Fruit fly (Drosophila melanogaster): Measurements from ENCODE around the gene CG14052.

CG14052 gene

DNA sequence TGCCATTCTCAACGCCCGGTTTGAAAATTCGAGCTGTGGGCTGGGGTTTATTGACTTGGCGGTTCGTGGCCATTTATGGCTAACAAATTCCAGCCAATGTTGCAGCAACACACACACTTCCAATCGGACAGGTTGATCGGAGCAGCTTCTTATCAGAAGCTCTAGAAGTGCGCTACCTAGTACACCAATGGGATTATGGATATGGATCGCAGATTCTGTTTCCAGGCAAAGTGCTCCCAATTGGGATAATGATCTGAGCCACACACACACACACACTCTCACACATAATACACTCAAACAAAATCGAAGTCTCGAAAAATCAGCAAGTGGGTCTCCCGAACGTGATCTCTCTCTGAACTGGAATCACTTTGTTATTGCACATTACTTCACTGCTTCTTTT is 2.0 kb upstream of the CG14052 start:
- TF ChIP-seq CG4496 (GFP tag; IDR thresholded peaks at IDR 0.05) (no peak), CG9948 (tag; optimal IDR thresholded peaks at IDR 0.05) (no peak), CG17806 (tag; optimal IDR thresholded peaks at IDR 0.05) (no peak), fd96Ca (GFP tag; IDR thresholded peaks at IDR 0.05) (no peak), D1 (tag; optimal IDR thresholded peaks at IDR 0.05) (no peak), CG13204 (GFP tag; optimal IDR thresholded peaks at IDR 0.05) (no peak), CG32121 (GFP tag; IDR thresholded peaks at IDR 0.05) (no peak), Ets98B (GFP tag; IDR thresholded peaks at IDR 0.05) (no peak), EcR (GFP tag; optimal IDR thresholded peaks at IDR 0.05) (no peak), CG10348 (GFP tag; IDR thresholded peaks at IDR 0.05) (no peak), Snoo (tag; optimal IDR thresholded peaks at IDR 0.05) (no peak)

DNA sequence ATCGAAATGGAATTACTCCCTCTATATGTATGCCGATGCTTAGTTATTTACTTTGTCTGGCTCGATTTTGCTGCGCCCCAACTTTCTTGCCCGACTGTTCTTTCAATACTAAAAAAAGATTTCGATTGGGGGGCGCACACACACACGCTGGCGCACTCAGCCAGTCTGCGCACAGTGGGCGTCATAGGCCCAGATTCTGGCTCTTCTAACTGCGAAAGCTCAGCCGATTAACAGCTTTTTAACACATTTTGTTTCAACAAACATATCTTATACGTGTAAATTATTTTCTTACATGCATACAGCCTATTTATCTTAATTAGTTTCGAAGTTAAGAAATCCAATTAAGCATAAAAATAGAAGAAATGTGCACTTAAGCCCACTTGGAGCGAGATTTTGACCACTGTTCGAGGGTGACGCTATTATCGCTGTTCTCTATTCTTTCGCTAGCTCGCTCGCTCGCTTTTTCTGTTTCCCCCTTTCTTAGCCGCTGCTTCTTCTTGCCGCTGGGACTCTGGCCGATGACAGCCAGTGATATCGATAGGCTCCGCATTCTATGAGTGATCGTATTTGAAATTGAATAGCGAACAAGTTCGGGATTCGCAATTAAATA is 1.3 kb upstream of the CG14052 start, which contains the start of gene Vinc:
Gene Vinc (minus strand): TSS at position 387 of the 610 bp plus-strand sequence.
- TF ChIP-seq CG9948 (tag; optimal IDR thresholded peaks at IDR 0.05), result peak; percentile 79
- peak; percentile 80 for TF ChIP-seq CG34367 (tag; optimal IDR thresholded peaks at IDR 0.05)
- TF ChIP-seq CG8159 (tag; optimal IDR thresholded peaks at IDR 0.05), result peak; percentile 94
- TF ChIP-seq Pif1A (GFP tag; optimal IDR thresholded peaks at IDR 0.05), result peak; percentile 92
- TF ChIP-seq CG15710 (tag; optimal IDR thresholded peaks at IDR 0.05), result peak; percentile 79
- peak; percentile 85 for TF ChIP-seq gl (tag; optimal IDR thresholded peaks at IDR 0.05)
- TF ChIP-seq Ets98B (GFP tag; IDR thresholded peaks at IDR 0.05), result peak; percentile 88
- TF ChIP-seq Pif1B (GFP tag; optimal IDR thresholded peaks at IDR 0.05), result peak; percentile 87
- no peak for TF ChIP-seq CG13204 (GFP tag; optimal IDR thresholded peaks at IDR 0.05)
- TF ChIP-seq CG17806 (tag; optimal IDR thresholded peaks at IDR 0.05), result peak; percentile 86
- peak; percentile 40; the same call in 1 of the 2 replicates for TF ChIP-seq rn (GFP tag; IDR thresholded peaks at IDR 0.05)
- TF ChIP-seq fd96Ca (GFP tag; IDR thresholded peaks at IDR 0.05), result peak; percentile 92
- TF ChIP-seq CG4496 (GFP tag; IDR thresholded peaks at IDR 0.05), result peak; percentile 84
- peak; percentile 90 for TF ChIP-seq Snoo (tag; optimal IDR thresholded peaks at IDR 0.05)
- TF ChIP-seq CG10348 (GFP tag; IDR thresholded peaks at IDR 0.05), result peak; percentile 34; the same call in 1 of the 2 replicates
- TF ChIP-seq EcR (GFP tag; optimal IDR thresholded peaks at IDR 0.05), result peak; percentile 72
- TF ChIP-seq CG32121 (GFP tag; IDR thresholded peaks at IDR 0.05), result peak; percentile 90
- TF ChIP-seq CG8301 (tag; optimal IDR thresholded peaks at IDR 0.05), result peak; percentile 93
- TF ChIP-seq CG14655 (GFP tag; optimal IDR thresholded peaks at IDR 0.05), result peak; percentile 94
- TF ChIP-seq D1 (tag; optimal IDR thresholded peaks at IDR 0.05), result no peak
- peak; percentile 45; the same call in 1 of the 2 replicates for TF ChIP-seq CG12605 (GFP tag; IDR thresholded peaks at IDR 0.05)

DNA sequence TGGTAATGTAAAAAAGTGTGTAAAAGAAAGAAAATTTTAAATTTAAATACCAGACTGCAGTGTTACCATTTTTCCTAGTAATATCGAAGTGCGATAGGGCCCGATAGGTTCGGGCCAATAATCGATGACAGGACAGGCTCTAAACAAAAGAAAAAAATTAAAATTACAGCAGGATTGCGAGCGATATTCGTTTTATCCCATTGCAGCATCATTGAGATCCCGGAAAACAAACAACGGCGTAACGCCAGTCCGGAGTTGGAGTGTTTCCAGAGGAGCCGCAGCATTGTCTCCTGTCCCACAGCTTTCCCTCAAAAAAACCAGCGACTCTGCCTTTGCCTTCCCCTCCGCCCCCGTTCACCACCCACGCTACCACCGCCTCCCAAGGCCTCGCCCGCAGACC is 1.6 kb downstream of the CG14052 start, which contains the start of gene pcx:
Gene pcx (plus strand): TSS at position 159 of the 400 bp plus-strand sequence.
- no peak for TF ChIP-seq Pif1B (GFP tag; optimal IDR thresholded peaks at IDR 0.05)
- no peak for TF ChIP-seq CG17806 (tag; optimal IDR thresholded peaks at IDR 0.05)
- TF ChIP-seq Ets98B (GFP tag; IDR thresholded peaks at IDR 0.05), result no peak
- TF ChIP-seq Pif1A (GFP tag; optimal IDR thresholded peaks at IDR 0.05), result no peak

DNA sequence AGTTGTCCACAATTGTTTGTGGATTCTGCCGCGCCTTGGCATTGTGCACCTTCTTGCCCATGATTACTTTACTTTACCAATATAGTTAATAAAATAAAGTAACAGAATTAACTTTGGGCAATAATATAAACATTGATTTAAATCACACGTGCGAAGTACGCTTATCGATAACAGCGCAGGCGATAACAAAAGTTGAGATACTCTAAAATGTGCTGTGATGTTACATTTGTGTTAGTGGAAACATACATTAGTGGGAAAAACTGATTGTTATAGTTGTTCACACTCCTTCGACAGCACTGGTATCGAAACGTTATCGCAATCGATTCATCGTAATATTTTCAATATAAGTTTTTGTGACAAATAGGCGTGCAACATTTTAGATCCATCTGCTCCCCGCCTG is 18.3 kb downstream of the CG14052 start, which contains the start of gene kz:
Gene kz (minus strand): TSS at position 194 of the 400 bp plus-strand sequence.
- TF ChIP-seq CG13204 (GFP tag; optimal IDR thresholded peaks at IDR 0.05) (no peak), rn (GFP tag; IDR thresholded peaks at IDR 0.05) (no peak), CG4496 (GFP tag; IDR thresholded peaks at IDR 0.05) (no peak), CG17806 (tag; optimal IDR thresholded peaks at IDR 0.05) (no peak), gl (tag; optimal IDR thresholded peaks at IDR 0.05) (no peak), CG9948 (tag; optimal IDR thresholded peaks at IDR 0.05) (no peak), Ets98B (GFP tag; IDR thresholded peaks at IDR 0.05) (no peak), fd96Ca (GFP tag; IDR thresholded peaks at IDR 0.05) (no peak), EcR (GFP tag; optimal IDR thresholded peaks at IDR 0.05) (no peak), CG14655 (GFP tag; optimal IDR thresholded peaks at IDR 0.05) (no peak)

DNA sequence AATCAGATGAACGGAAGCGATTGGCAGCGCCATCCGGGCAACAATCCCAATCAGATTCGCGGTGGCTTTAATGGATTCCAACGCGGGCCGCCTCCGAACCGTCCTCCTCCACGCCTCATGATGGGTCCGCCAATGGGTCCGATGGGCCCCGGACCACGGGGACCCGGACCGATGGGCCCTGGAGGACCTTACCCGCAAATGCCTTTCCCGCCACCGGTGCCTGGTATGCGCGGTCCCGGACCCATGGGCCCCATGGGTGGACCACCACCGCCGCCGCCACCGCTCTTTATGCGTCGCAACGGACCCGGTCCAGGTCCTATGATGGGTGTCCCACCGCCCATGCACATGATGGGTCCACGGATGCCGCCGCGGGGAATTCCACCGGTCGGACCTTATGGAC is 19.3 kb downstream of the CG14052 start:
- TF ChIP-seq CG15710 (tag; optimal IDR thresholded peaks at IDR 0.05) (no peak), CG9948 (tag; optimal IDR thresholded peaks at IDR 0.05) (no peak), CG13204 (GFP tag; optimal IDR thresholded peaks at IDR 0.05) (no peak), CG32121 (GFP tag; IDR thresholded peaks at IDR 0.05) (no peak), gl (tag; optimal IDR thresholded peaks at IDR 0.05) (no peak), CG17806 (tag; optimal IDR thresholded peaks at IDR 0.05) (no peak), CG4496 (GFP tag; IDR thresholded peaks at IDR 0.05) (no peak)

DNA sequence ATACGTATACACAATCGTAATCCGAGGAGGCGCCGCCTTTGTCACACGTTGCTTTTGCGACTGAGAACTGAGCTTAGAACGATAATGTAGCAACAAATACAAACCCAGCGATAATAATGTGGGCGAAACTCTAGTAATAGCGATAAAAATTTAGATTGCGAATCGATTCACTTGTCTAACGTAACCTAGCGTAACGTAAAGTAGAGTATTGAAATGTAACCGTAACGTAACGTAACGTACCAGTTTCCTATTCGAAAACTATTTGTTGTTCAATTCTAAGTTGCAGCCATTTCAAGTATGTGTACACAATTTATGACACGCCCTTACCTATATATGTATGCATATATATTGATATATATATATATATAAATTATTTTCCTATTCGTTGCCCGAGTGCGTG is 21.2 kb downstream of the CG14052 start:
- TF ChIP-seq CG8159 (tag; optimal IDR thresholded peaks at IDR 0.05), result no peak
- no peak for TF ChIP-seq fd96Ca (GFP tag; IDR thresholded peaks at IDR 0.05)
- TF ChIP-seq Ets98B (GFP tag; IDR thresholded peaks at IDR 0.05), result no peak
- TF ChIP-seq CG14655 (GFP tag; optimal IDR thresholded peaks at IDR 0.05), result no peak
- no peak for TF ChIP-seq CG8301 (tag; optimal IDR thresholded peaks at IDR 0.05)
- TF ChIP-seq EcR (GFP tag; optimal IDR thresholded peaks at IDR 0.05), result no peak
- TF ChIP-seq rn (GFP tag; IDR thresholded peaks at IDR 0.05), result no peak
- no peak for TF ChIP-seq gl (tag; optimal IDR thresholded peaks at IDR 0.05)
- TF ChIP-seq CG9948 (tag; optimal IDR thresholded peaks at IDR 0.05), result no peak
- no peak for TF ChIP-seq CG13204 (GFP tag; optimal IDR thresholded peaks at IDR 0.05)
- no peak for TF ChIP-seq CG10348 (GFP tag; IDR thresholded peaks at IDR 0.05)
- TF ChIP-seq CG12605 (GFP tag; IDR thresholded peaks at IDR 0.05), result no peak
- TF ChIP-seq Pif1A (GFP tag; optimal IDR thresholded peaks at IDR 0.05), result no peak
- TF ChIP-seq CG32121 (GFP tag; IDR thresholded peaks at IDR 0.05), result no peak
- TF ChIP-seq CG4496 (GFP tag; IDR thresholded peaks at IDR 0.05), result no peak
